Fruit fly (Drosophila melanogaster): ENCODE measurements around the gene RpS10a.

The RpS10a gene

DNA sequence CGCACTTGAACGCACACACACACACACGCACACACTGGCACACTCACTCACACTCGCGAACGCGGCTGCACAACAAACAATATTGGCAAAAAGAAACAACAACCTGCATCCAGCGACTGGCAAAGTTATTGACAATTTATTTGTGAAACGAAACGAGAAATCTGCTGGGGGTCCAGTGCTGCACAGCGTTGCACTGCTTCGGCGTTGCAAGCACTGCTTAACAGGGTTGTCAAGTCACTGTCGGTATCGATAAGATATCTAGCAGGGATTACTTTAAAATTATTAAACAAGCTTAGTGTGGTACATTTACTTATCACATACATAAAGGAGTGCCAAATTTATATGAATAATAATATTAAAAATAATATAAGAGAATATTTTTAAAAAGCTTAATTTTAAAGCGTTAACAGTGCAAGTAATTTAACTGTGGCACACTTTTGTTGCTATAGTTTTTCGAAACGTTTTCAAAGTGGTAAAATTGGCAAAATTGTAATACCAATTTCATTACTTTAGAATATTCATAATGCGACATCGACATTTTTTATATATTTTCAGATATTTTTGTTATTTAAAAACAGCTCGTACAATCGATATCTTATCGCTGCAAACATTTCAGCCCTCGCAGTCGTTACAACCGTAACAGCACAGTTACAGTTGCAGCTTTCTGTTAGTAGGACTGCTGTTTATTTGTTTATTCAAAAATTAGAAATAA is 45.2 kb upstream of the RpS10a start, which contains the start of the genes dsd and Tusp (continued):
- peak; percentile 66 for TF ChIP-seq CG10654 (GFP tag; optimal IDR thresholded peaks at IDR 0.05)
- TF ChIP-seq Awh (GFP tag; IDR thresholded peaks at IDR 0.05): peak; percentile 48
- TF ChIP-seq CG11504 (tag; optimal IDR thresholded peaks at IDR 0.05): peak; percentile 71
- peak; percentile 80 for TF ChIP-seq CG1602 (GFP tag; optimal IDR thresholded peaks at IDR 0.05)
- peak; percentile 65 for TF ChIP-seq Abd-B (GFP tag; optimal IDR thresholded peaks at IDR 0.05)
- TF ChIP-seq HLH54F (GFP tag; optimal IDR thresholded peaks at IDR 0.05): peak; percentile 82
- peak; percentile 75 for TF ChIP-seq gcm2 (GFP tag; optimal IDR thresholded peaks at IDR 0.05)
- TF ChIP-seq CG10274 (GFP tag; optimal IDR thresholded peaks at IDR 0.05): peak; percentile 23
- TF ChIP-seq sens (GFP tag): peak; percentile 91
- peak; percentile 11 for TF ChIP-seq crc (GFP tag; optimal IDR thresholded peaks at IDR 0.05)
- no peak for TF ChIP-seq gce (GFP tag; IDR thresholded peaks at IDR 0.05)
- no peak for TF ChIP-seq sima (GFP tag; optimal IDR thresholded peaks at IDR 0.05)
- peak; percentile 60 for TF ChIP-seq slou (GFP tag; optimal IDR thresholded peaks at IDR 0.05)
- peak; percentile 86 for TF ChIP-seq CG2120 (GFP tag; optimal IDR thresholded peaks at IDR 0.05)
- no peak for TF ChIP-seq Hr78 (GFP tag; optimal IDR thresholded peaks at IDR 0.05)
- TF ChIP-seq nau (GFP tag; optimal IDR thresholded peaks at IDR 0.05): no peak
- peak; percentile 48 for TF ChIP-seq CG5245 (GFP tag; optimal IDR thresholded peaks at IDR 0.05)
- no peak for TF ChIP-seq fd102C (GFP tag; optimal IDR thresholded peaks at IDR 0.05)
- peak; percentile 68 for TF ChIP-seq dmrt99B (tag; optimal IDR thresholded peaks at IDR 0.05)
- peak; percentile 49 to 69 for TF ChIP-seq chif (GFP tag; optimal IDR thresholded peaks at IDR 0.05)
- TF ChIP-seq ssp (GFP tag; IDR thresholded peaks at IDR 0.05): peak; percentile 66
- TF ChIP-seq ind (GFP tag; optimal IDR thresholded peaks at IDR 0.05): peak; percentile 87
- peak; percentile 45 for TF ChIP-seq CHES-1-like (GFP tag; optimal IDR thresholded peaks at IDR 0.05)
- peak; percentile 84 for TF ChIP-seq CG4617 (GFP tag; optimal IDR thresholded peaks at IDR 0.05; ENCODE audit: borderline replicate concordance)
- peak; percentile 25 for TF ChIP-seq Dp (GFP tag; optimal IDR thresholded peaks at IDR 0.05)
- TF ChIP-seq CG7271 (tag; optimal IDR thresholded peaks at IDR 0.05): no peak
- peak; percentile 87 for TF ChIP-seq Gug (GFP tag; IDR thresholded peaks at IDR 0.05)
- peak; percentile 55 for TF ChIP-seq CG9437 (GFP tag; optimal IDR thresholded peaks at IDR 0.05)
- no peak for TF ChIP-seq Hr39 (optimal IDR thresholded peaks at IDR 0.05)
- peak; percentile 65 for TF ChIP-seq CG17359 (tag; optimal IDR thresholded peaks at IDR 0.05)
- TF ChIP-seq YL-1 (GFP tag; optimal IDR thresholded peaks at IDR 0.05): peak; percentile 64
- peak; percentile 69 for TF ChIP-seq pzg (GFP tag; optimal IDR thresholded peaks at IDR 0.05)
- peak; percentile 52 for TF ChIP-seq CG5180 (GFP tag; optimal IDR thresholded peaks at IDR 0.05)
- peak; percentile 81 for TF ChIP-seq lilli (GFP tag; optimal IDR thresholded peaks at IDR 0.05)
- peak; percentile 54 for TF ChIP-seq CG1792 (GFP tag; optimal IDR thresholded peaks at IDR 0.05)
- peak; percentile 52; the same call in 1 of the 2 replicates for TF ChIP-seq ara (GFP tag; IDR thresholded peaks at IDR 0.05)
- peak; percentile 42 for TF ChIP-seq NC2β (GFP tag; optimal IDR thresholded peaks at IDR 0.05)
- no peak for TF ChIP-seq nerfin-1 (tag; optimal IDR thresholded peaks at IDR 0.05)
- no peak; the same call in 1 of the 2 replicates for TF ChIP-seq sna (GFP tag; IDR thresholded peaks at IDR 0.05; ENCODE audit: partially characterized antibody)
- TF ChIP-seq CG15479 (GFP tag; optimal IDR thresholded peaks at IDR 0.05): peak; percentile 32
- TF ChIP-seq fd64A (GFP tag; optimal IDR thresholded peaks at IDR 0.05): no peak
- TF ChIP-seq z (GFP tag; IDR thresholded peaks at IDR 0.05): no peak
- peak; percentile 88 for TF ChIP-seq sob (GFP tag; IDR thresholded peaks at IDR 0.05)
- peak; percentile 66 for TF ChIP-seq vfl (GFP tag; optimal IDR thresholded peaks at IDR 0.05)
- TF ChIP-seq sd (tag; optimal IDR thresholded peaks at IDR 0.05): no peak
- no peak for TF ChIP-seq CG2202 (tag; optimal IDR thresholded peaks at IDR 0.05)
- TF ChIP-seq amos (GFP tag; IDR thresholded peaks at IDR 0.05; ENCODE audit: partially characterized antibody): peak; percentile 63
- TF ChIP-seq ci (GFP tag; IDR thresholded peaks at IDR 0.05): peak; percentile 81
- TF ChIP-seq CG6854 (GFP tag; optimal IDR thresholded peaks at IDR 0.05): no peak
- 0 out of 2 replicates have a peak, but pooled peaks have one; percentile 36 for TF ChIP-seq ap (GFP tag; IDR thresholded peaks at IDR 0.05)
